Worm (Caenorhabditis elegans) whole organism, L1 larva: ENCODE measurements around the gene vha-19.

ENCODE experiments used
- lin-35 ChIP-seq, 2 experiments: fragments of 150-350 bp; optimal IDR thresholded peaks; 2 replicates each; lab custom pipeline; 2014; ENCODE audit warnings: missing biosample characterization in 2 of 2, missing genetic modification characterization in 2 of 2, missing genetic modification reagents in 2 of 2
- lsy-2 ChIP-seq, 2 experiments: fragments of 150-350 bp; optimal IDR thresholded peaks; 2 replicates each; lab custom pipeline; 2014; ENCODE audit warnings: missing biosample characterization in 2 of 2, missing genetic modification characterization in 2 of 2
- nhr-20 ChIP-seq: sonication (generic microtip); optimal IDR thresholded peaks from 2 replicates; lab custom pipeline; 2016; ENCODE audit warnings: mild to moderate bottlenecking, missing genetic modification characterization, missing compliant biosample characterization
- nhr-28 ChIP-seq: fragments of 150-350 bp; optimal IDR thresholded peaks from 2 replicates; lab custom pipeline; 2014; ENCODE audit warnings: missing biosample characterization, missing genetic modification characterization
- nhr-84 ChIP-seq: sonication (generic microtip); optimal IDR thresholded peaks from 2 replicates; lab custom pipeline; 2017; ENCODE audit warnings: missing biosample characterization, missing genetic modification characterization
- pax-3 ChIP-seq: fragments of 200-800 bp; sonication (Bioruptor generic); optimal IDR thresholded peaks from 2 replicates; lab custom pipeline; 2018; ENCODE audit warnings: mild to moderate bottlenecking, missing genetic modification characterization, moderate library complexity, missing compliant biosample characterization
- pqm-1 ChIP-seq: sonication (generic microtip); optimal IDR thresholded peaks from 3 replicates; lab custom pipeline; 2017; ENCODE audit warnings: missing biosample characterization, missing genetic modification characterization
- snu-23 ChIP-seq: sonication (generic microtip); optimal IDR thresholded peaks from 2 replicates; lab custom pipeline; 2016; ENCODE audit warnings: missing genetic modification characterization, missing compliant biosample characterization
- tbx-2 ChIP-seq: sonication (generic microtip); optimal IDR thresholded peaks from 2 replicates; lab custom pipeline; 2016; ENCODE audit warnings: missing genetic modification characterization, missing compliant biosample characterization
- unc-62 ChIP-seq: fragments of 150-350 bp; optimal IDR thresholded peaks from 2 replicates; lab custom pipeline; 2014; ENCODE audit warnings: missing biosample characterization, missing genetic modification reagents, missing genetic modification characterization
- zag-1 ChIP-seq: fragments of 150-350 bp; optimal IDR thresholded peaks from 2 replicates; lab custom pipeline; 2014; ENCODE audit warnings: missing biosample characterization, missing genetic modification characterization

ce11 chrIV:3368638-3369247, at the start of gene vha-19:
- no peak for TF ChIP-seq nhr-28 (tag; lab: Kevin White, UChicago)
- TF ChIP-seq lsy-2 (tag; optimal IDR thresholded peaks at IDR 0.05; lab: Kevin White, UChicago), result peak; percentile 7 to 48
- peak; percentile 33 for TF ChIP-seq nhr-20 (tag; lab: Kevin White, UChicago)
- peak; percentile 6 for TF ChIP-seq tbx-2
- no peak for TF ChIP-seq nhr-84 (tag; lab: Kevin White, UChicago)
- peak; percentile 65 for TF ChIP-seq snu-23 (GFP tag; lab: Kevin White, UChicago)
- peak; percentile 44 to 61 for TF ChIP-seq lin-35 (GFP tag; optimal IDR thresholded peaks at IDR 0.05; lab: Kevin White, UChicago)
- no peak for TF ChIP-seq pqm-1 (tag; lab: Kevin White, UChicago)
- no peak for TF ChIP-seq unc-62 (GFP tag; lab: Kevin White, UChicago)
- no peak for TF ChIP-seq zag-1 (tag; lab: Kevin White, UChicago)
- TF ChIP-seq pax-3 (tag; lab: Kevin White, UChicago), result no peak
